Worm (Caenorhabditis elegans): Measurements from ENCODE around the gene igcm-1.

Gene igcm-1

ce11 chrX:825924-826323 is 25.4 kb downstream of the igcm-1 start:
- TF ChIP-seq ham-2 (GFP tag; optimal IDR thresholded peaks at IDR 0.05) = no peak
- peak; percentile 7 for TF ChIP-seq unc-62 (GFP tag; optimal IDR thresholded peaks at IDR 0.05)
- peak; percentile 24 for TF ChIP-seq hlh-1 (tag; optimal IDR thresholded peaks at IDR 0.05)
- peak; percentile 78 for TF ChIP-seq ces-1 (GFP tag; optimal IDR thresholded peaks at IDR 0.05)
- TF ChIP-seq ceh-39 (tag; optimal IDR thresholded peaks at IDR 0.05) = peak; percentile 69

DNA sequence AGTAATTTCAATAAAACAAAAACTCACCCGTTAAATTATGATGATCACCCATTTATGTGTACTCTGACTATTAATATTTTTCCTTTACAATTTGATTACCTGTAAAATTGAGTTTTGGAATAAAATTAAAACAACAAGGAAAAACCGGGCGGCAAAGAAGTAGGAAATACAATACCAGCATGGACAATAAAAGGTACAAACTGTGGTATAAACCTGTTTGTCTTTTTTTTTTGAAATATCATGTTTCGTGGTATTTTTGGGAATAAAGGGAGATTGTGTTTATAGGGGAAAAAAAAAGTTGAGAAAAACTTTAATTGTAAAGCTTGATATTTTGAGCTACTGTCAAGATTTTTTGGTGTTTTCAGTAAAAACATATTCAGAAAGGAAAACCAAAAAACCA is 25.9 kb downstream of the igcm-1 start, which contains the start of gene daf-3:
TSS of gene daf-3 (minus strand) at position 101 of the 400 bp plus-strand sequence.
- TF ChIP-seq M03D4.4 (tag; optimal IDR thresholded peaks at IDR 0.05) = no peak
- no peak for TF ChIP-seq elt-1 (tag; optimal IDR thresholded peaks at IDR 0.05; ENCODE audit: borderline replicate concordance, insufficient read depth)
- no peak for TF ChIP-seq hlh-1 (tag; optimal IDR thresholded peaks at IDR 0.05)
- no peak for TF ChIP-seq drap-1 (GFP tag; optimal IDR thresholded peaks at IDR 0.05)
- TF ChIP-seq mep-1 (tag; optimal IDR thresholded peaks at IDR 0.05) = no peak
- no peak for TF ChIP-seq nhr-76 (tag; optimal IDR thresholded peaks at IDR 0.05)
- no peak for TF ChIP-seq nhr-2 (tag; optimal IDR thresholded peaks at IDR 0.05)
- TF ChIP-seq bed-3 (GFP tag; optimal IDR thresholded peaks at IDR 0.05) = no peak
- TF ChIP-seq zip-8 (tag; optimal IDR thresholded peaks at IDR 0.05) = no peak
- TF ChIP-seq mls-2 (tag; optimal IDR thresholded peaks at IDR 0.05) = no peak
- no peak for TF ChIP-seq flh-1 (GFP tag; optimal IDR thresholded peaks at IDR 0.05)
- no peak for TF ChIP-seq ceh-43 (GFP tag; optimal IDR thresholded peaks at IDR 0.05)

DNA sequence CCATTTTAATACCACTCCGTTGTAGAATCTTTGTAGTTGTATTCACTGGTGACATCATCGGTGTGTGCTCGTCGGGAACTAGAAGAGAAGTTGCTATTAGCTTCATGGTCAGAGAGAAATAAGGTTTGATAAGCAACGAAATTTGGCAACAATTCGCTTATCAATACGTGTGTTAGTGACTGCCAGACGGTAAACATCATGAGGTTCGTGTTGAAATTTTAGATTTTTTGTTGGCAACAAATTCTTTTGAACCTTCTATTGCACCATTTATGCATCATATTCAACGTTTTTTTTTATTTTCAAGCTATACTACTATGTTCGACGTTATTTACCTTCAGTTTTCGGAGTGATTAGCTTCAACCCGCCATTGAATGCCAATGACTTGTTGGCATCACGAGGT is 27.6 kb downstream of the igcm-1 start:
- TF ChIP-seq ceh-39 (tag; optimal IDR thresholded peaks at IDR 0.05) = no peak
- no peak for TF ChIP-seq lin-13 (tag; optimal IDR thresholded peaks at IDR 0.05)
- no peak for TF ChIP-seq unc-62 (GFP tag; optimal IDR thresholded peaks at IDR 0.05)
- TF ChIP-seq tbx-8 (GFP tag; optimal IDR thresholded peaks at IDR 0.05) = no peak
- no peak for TF ChIP-seq nhr-2 (tag; optimal IDR thresholded peaks at IDR 0.05)
- TF ChIP-seq blmp-1 (tag; optimal IDR thresholded peaks at IDR 0.05) = no peak
- no peak for TF ChIP-seq unc-39 (tag; optimal IDR thresholded peaks at IDR 0.05)
- no peak for TF ChIP-seq sptf-1 (tag; optimal IDR thresholded peaks at IDR 0.05)
- TF ChIP-seq ztf-11 (tag; optimal IDR thresholded peaks at IDR 0.05) = no peak
- TF ChIP-seq ceh-43 (GFP tag; optimal IDR thresholded peaks at IDR 0.05) = no peak
- no peak for TF ChIP-seq mls-2 (tag; optimal IDR thresholded peaks at IDR 0.05)
- no peak for TF ChIP-seq ceh-83 (GFP tag; optimal IDR thresholded peaks at IDR 0.05)
- TF ChIP-seq bed-3 (GFP tag; optimal IDR thresholded peaks at IDR 0.05) = no peak
- TF ChIP-seq hlh-1 (tag; optimal IDR thresholded peaks at IDR 0.05) = no peak

DNA sequence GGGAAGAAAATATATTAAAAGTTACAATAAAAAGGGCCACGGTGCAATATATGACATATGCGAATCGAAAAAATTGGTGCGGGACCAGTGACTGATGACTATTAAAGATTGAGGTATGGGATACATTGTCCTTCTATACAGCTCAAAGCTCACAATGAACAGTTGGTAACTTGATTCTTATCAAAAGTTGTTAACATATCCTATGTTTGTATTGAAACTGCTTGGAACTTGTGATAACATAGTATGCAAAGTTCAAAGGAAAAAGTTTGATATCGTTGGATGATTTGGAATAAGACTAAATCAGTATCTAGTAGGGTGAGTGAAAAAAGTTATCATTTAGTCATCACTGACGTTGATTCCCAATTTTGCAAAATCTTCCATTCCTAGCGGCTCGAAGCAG is 33.3 kb downstream of the igcm-1 start:
- no peak for TF ChIP-seq ceh-39 (tag; optimal IDR thresholded peaks at IDR 0.05)
- TF ChIP-seq pha-4 (tag; optimal IDR thresholded peaks at IDR 0.05) = no peak
- no peak for TF ChIP-seq ces-1 (GFP tag; optimal IDR thresholded peaks at IDR 0.05)
- no peak for TF ChIP-seq unc-39 (tag; optimal IDR thresholded peaks at IDR 0.05)
- no peak for TF ChIP-seq elt-1 (tag; optimal IDR thresholded peaks at IDR 0.05; ENCODE audit: borderline replicate concordance, insufficient read depth)
- no peak for TF ChIP-seq M03D4.4 (tag; optimal IDR thresholded peaks at IDR 0.05)
- TF ChIP-seq ceh-43 (GFP tag; optimal IDR thresholded peaks at IDR 0.05) = no peak
- TF ChIP-seq snpc-4 (tag; optimal IDR thresholded peaks at IDR 0.05) = no peak
- TF ChIP-seq unc-120 (tag; optimal IDR thresholded peaks at IDR 0.05; ENCODE audit: poor library complexity, severe bottlenecking) = no peak
- TF ChIP-seq nhr-76 (tag; optimal IDR thresholded peaks at IDR 0.05) = no peak
- TF ChIP-seq nhr-237 (tag; optimal IDR thresholded peaks at IDR 0.05) = no peak
- no peak for TF ChIP-seq sem-2 (GFP tag; optimal IDR thresholded peaks at IDR 0.05)
- no peak for TF ChIP-seq mls-2 (tag; optimal IDR thresholded peaks at IDR 0.05)
- TF ChIP-seq mab-5 (tag; optimal IDR thresholded peaks at IDR 0.05) = no peak
- no peak for TF ChIP-seq mep-1 (tag; optimal IDR thresholded peaks at IDR 0.05)
- TF ChIP-seq drap-1 (GFP tag; optimal IDR thresholded peaks at IDR 0.05) = no peak
- no peak for TF ChIP-seq lin-32 (GFP tag; optimal IDR thresholded peaks at IDR 0.05)
- no peak for TF ChIP-seq nhr-28 (tag; optimal IDR thresholded peaks at IDR 0.05)
- no peak for TF ChIP-seq tbx-8 (GFP tag; optimal IDR thresholded peaks at IDR 0.05)

- TF ChIP-seq ces-1 (GFP tag; optimal IDR thresholded peaks at IDR 0.05) = no peak
- no peak for TF ChIP-seq M03D4.4 (tag; optimal IDR thresholded peaks at IDR 0.05)
- TF ChIP-seq elt-3 (tag; optimal IDR thresholded peaks at IDR 0.05) = no peak
- no peak for TF ChIP-seq nhr-12 (tag; optimal IDR thresholded peaks at IDR 0.05)
- no peak for TF ChIP-seq hlh-1 (tag; optimal IDR thresholded peaks at IDR 0.05)
- no peak for TF ChIP-seq nhr-28 (tag; optimal IDR thresholded peaks at IDR 0.05)
Observed at ce11 chrX:815929-816328, 35.4 kb downstream of the igcm-1 start, which contains the start of gene ifd-2. Gene ifd-2 (minus strand): TSS chrX:815929.

Data from whole organism, mixed stage, embryonic.